Worm (Caenorhabditis elegans) whole organism, midembryonic: Measurements from ENCODE around the gene W07G4.8.

Source experiments
- T22C8.4 ChIP-seq: fragments of 200-800 bp; sonication (Bioruptor generic); IDR thresholded peaks from 2 replicates; pipeline ENCODE4 v1.3.6; 2022; ENCODE audit warnings: missing genetic modification characterization, missing compliant biosample characterization
- cog-1 ChIP-seq: sonication (generic microtip); optimal IDR thresholded peaks from 2 replicates; lab custom pipeline; 2016; ENCODE audit warnings: missing genetic modification characterization, missing compliant biosample characterization
- flt-1 ChIP-seq: fragments of 200-800 bp; sonication (Bioruptor generic); IDR thresholded peaks from 2 replicates; pipeline ENCODE4 v1.3.6; 2022; ENCODE audit warnings: missing genetic modification characterization, missing compliant biosample characterization
- ref-1 ChIP-seq: fragments of 200-800 bp; sonication (Bioruptor generic); conservative IDR thresholded peaks from 2 replicates; pipeline ENCODE4 v1.3.6; 2022; ENCODE audit warnings: missing genetic modification reagents, missing genetic modification characterization, missing compliant biosample characterization
- tab-1 ChIP-seq: fragments of 200-800 bp; sonication (Bioruptor generic); IDR thresholded peaks from 2 replicates; pipeline ENCODE4 v1.3.6; 2022; ENCODE audit warnings: missing genetic modification characterization, missing compliant biosample characterization
- ztf-23 ChIP-seq: fragments of 200-800 bp; sonication (Bioruptor generic); IDR thresholded peaks from 2 replicates; pipeline ENCODE4 v1.3.6; 2022; ENCODE audit warnings: missing genetic modification reagents, missing genetic modification characterization, missing compliant biosample characterization

ce11 chrV:13049149-13049610 lies at the start of gene W07G4.8:
- no peak for TF ChIP-seq tab-1 (GFP tag; lab: Robert Waterston, UW)
- TF ChIP-seq ztf-23 (GFP tag; lab: Robert Waterston, UW): no peak
- no peak for TF ChIP-seq flt-1
- no peak for TF ChIP-seq T22C8.4
- no peak for TF ChIP-seq cog-1 (tag; lab: Kevin White, UChicago)
- TF ChIP-seq ref-1 (GFP tag; lab: Robert Waterston, UW): no peak
